Worm (Caenorhabditis elegans) whole organism, L4 larva: ENCODE measurements around the gene gba-1.

ENCODE experiments used
- D1046.2 ChIP-seq: fragments of 200-800 bp; sonication (Bioruptor generic); IDR thresholded peaks from 2 replicates; pipeline ENCODE4 v1.3.6; 2022; ENCODE audit warnings: missing genetic modification characterization, missing compliant biosample characterization
- F10B5.3 ChIP-seq: sonication (generic microtip); optimal IDR thresholded peaks from 2 replicates; lab custom pipeline; 2016; ENCODE audit warnings: mild to moderate bottlenecking, missing genetic modification characterization, missing compliant biosample characterization
- F26F4.8 ChIP-seq: fragments of 200-800 bp; sonication (Bioruptor generic); conservative IDR thresholded peaks from 2 replicates; pipeline ENCODE4 v1.3.6; 2022; ENCODE audit warnings: missing genetic modification characterization, missing compliant biosample characterization
- ZK337.2 ChIP-seq: fragments of 200-800 bp; sonication (Bioruptor generic); IDR thresholded peaks from 2 replicates; pipeline ENCODE4 v1.3.6; 2022; ENCODE audit warnings: missing genetic modification reagents, missing genetic modification characterization, missing compliant biosample characterization
- ZK546.5 ChIP-seq, 2 experiments: sonication (generic microtip); optimal IDR thresholded peaks; 2 replicates each; lab custom pipeline; 2017; ENCODE audit warnings: missing biosample characterization in 2 of 2, missing genetic modification characterization in 2 of 2
- ama-1 ChIP-seq: fragments of 150-350 bp; optimal IDR thresholded peaks from 2 replicates; lab custom pipeline; 2014; ENCODE audit warnings: inconsistent platforms, mixed read lengths
- arid-1 ChIP-seq: fragments of 200-800 bp; sonication (Bioruptor generic); conservative IDR thresholded peaks from 2 replicates; pipeline ENCODE4 v1.3.6; 2022; ENCODE audit warnings: missing genetic modification reagents, missing genetic modification characterization, missing compliant biosample characterization
- ceh-28 ChIP-seq: fragments of 150-350 bp; optimal IDR thresholded peaks from 2 replicates; lab custom pipeline; 2014; ENCODE audit warnings: missing biosample characterization, missing genetic modification reagents, missing genetic modification characterization
- ceh-62 ChIP-seq: sonication (generic microtip); optimal IDR thresholded peaks from 2 replicates; lab custom pipeline; 2017; ENCODE audit warnings: missing biosample characterization, missing genetic modification characterization
- ceh-82 ChIP-seq: sonication (generic microtip); optimal IDR thresholded peaks from 2 replicates; lab custom pipeline; 2017; ENCODE audit warnings: missing biosample characterization, missing genetic modification characterization
- cey-2 ChIP-seq: sonication (generic microtip); optimal IDR thresholded peaks from 3 replicates; lab custom pipeline; 2017; ENCODE audit warnings: missing genetic modification characterization, mild to moderate bottlenecking, missing compliant biosample characterization, antibody characterized with exemption, borderline replicate concordance; ENCODE audit not compliant: insufficient read depth
- daf-8 ChIP-seq: fragments of 200-800 bp; sonication (Bioruptor generic); IDR thresholded peaks from 2 replicates; pipeline ENCODE4 v1.3.6; 2022; ENCODE audit warnings: missing genetic modification characterization, missing compliant biosample characterization
- dmd-9 ChIP-seq: fragments of 200-800 bp; sonication (Bioruptor generic); IDR thresholded peaks from 2 replicates; pipeline ENCODE4 v1.3.6; 2022; ENCODE audit warnings: missing genetic modification reagents, missing genetic modification characterization, missing compliant biosample characterization
- dpl-1 ChIP-seq: fragments of 150-350 bp; optimal IDR thresholded peaks from 2 replicates; lab custom pipeline; 2014; ENCODE audit warnings: missing biosample characterization, missing genetic modification reagents, missing genetic modification characterization
- fkh-10 ChIP-seq: fragments of 150-350 bp; optimal IDR thresholded peaks from 2 replicates; lab custom pipeline; 2014; ENCODE audit warnings: missing biosample characterization, missing genetic modification reagents, missing genetic modification characterization
- lin-1 ChIP-seq: fragments of 200-800 bp; sonication (Bioruptor generic); IDR thresholded peaks from 2 replicates; pipeline ENCODE4 v1.3.6; 2022; ENCODE audit warnings: missing genetic modification reagents, missing genetic modification characterization, missing compliant biosample characterization
- lin-13 ChIP-seq: fragments of 150-350 bp; optimal IDR thresholded peaks from 2 replicates; lab custom pipeline; 2014; ENCODE audit warnings: missing biosample characterization, missing genetic modification reagents, missing genetic modification characterization
- lin-29 ChIP-seq: fragments of 200-800 bp; sonication (Bioruptor generic); IDR thresholded peaks from 2 replicates; pipeline ENCODE4 v1.3.6; 2022; ENCODE audit warnings: missing genetic modification reagents, missing genetic modification characterization, missing compliant biosample characterization
- lir-3 ChIP-seq: sonication (generic microtip); optimal IDR thresholded peaks from 2 replicates; lab custom pipeline; 2016; ENCODE audit warnings: mild to moderate bottlenecking, missing genetic modification characterization, missing compliant biosample characterization
- madf-5 ChIP-seq, 2 experiments: fragments of 200-800 bp; sonication (Bioruptor generic); IDR thresholded peaks; 2 replicates each; pipeline ENCODE4 v1.3.6; 2022; ENCODE audit warnings: missing compliant biosample characterization in 2 of 2, missing genetic modification characterization in 2 of 2
- mxl-2 ChIP-seq: fragments of 200-800 bp; sonication (Bioruptor generic); conservative IDR thresholded peaks from 2 replicates; pipeline ENCODE4 v1.3.6; 2022; ENCODE audit warnings: missing genetic modification reagents, missing genetic modification characterization, missing compliant biosample characterization
- nhr-11 ChIP-seq: fragments of 150-350 bp; optimal IDR thresholded peaks from 2 replicates; lab custom pipeline; 2014; ENCODE audit warnings: missing biosample characterization, missing genetic modification characterization
- nhr-237 ChIP-seq: sonication (generic microtip); optimal IDR thresholded peaks from 2 replicates; lab custom pipeline; 2017; ENCODE audit warnings: missing biosample characterization, missing genetic modification characterization
- nhr-28 ChIP-seq: fragments of 150-350 bp; optimal IDR thresholded peaks from 2 replicates; lab custom pipeline; 2014; ENCODE audit warnings: missing biosample characterization, missing genetic modification characterization
- nhr-48 ChIP-seq: sonication (generic microtip); optimal IDR thresholded peaks from 2 replicates; lab custom pipeline; 2016; ENCODE audit warnings: mild to moderate bottlenecking, missing genetic modification characterization, missing compliant biosample characterization
- nhr-6 ChIP-seq: fragments of 150-350 bp; optimal IDR thresholded peaks from 2 replicates; lab custom pipeline; 2014; ENCODE audit warnings: missing biosample characterization, missing genetic modification characterization
- pqm-1 ChIP-seq: sonication (generic microtip); optimal IDR thresholded peaks from 2 replicates; lab custom pipeline; 2017; ENCODE audit warnings: missing biosample characterization, missing genetic modification characterization
- set-16 ChIP-seq: fragments of 200-800 bp; sonication (Bioruptor generic); IDR thresholded peaks from 2 replicates; pipeline ENCODE4 v1.3.6; 2022; ENCODE audit warnings: missing genetic modification reagents, missing genetic modification characterization, missing compliant biosample characterization
- spr-1 ChIP-seq: sonication (generic microtip); optimal IDR thresholded peaks from 2 replicates; lab custom pipeline; 2016; ENCODE audit warnings: mild to moderate bottlenecking, missing genetic modification characterization, missing compliant biosample characterization
- tag-97 ChIP-seq: fragments of 200-800 bp; sonication (Bioruptor generic); IDR thresholded peaks from 2 replicates; pipeline ENCODE4 v1.3.6; 2022; ENCODE audit warnings: missing genetic modification characterization, missing compliant biosample characterization
- unc-62 ChIP-seq, 3 experiments: fragments of 150-350 bp in 1 of 3; sonication (generic microtip); optimal IDR thresholded peaks in 2 of 3; peaks in 1 of 3; 1 replicate in 1 of 3; 2 replicates in 2 of 3; lab custom pipeline; 2014 to 2017; ENCODE audit warnings: missing biosample characterization in 3 of 3, missing genetic modification characterization in 3 of 3, missing genetic modification reagents in 3 of 3, missing genotype in 1 of 3
- zag-1 ChIP-seq: fragments of 150-350 bp; optimal IDR thresholded peaks from 2 replicates; lab custom pipeline; 2014; ENCODE audit warnings: missing biosample characterization, missing genetic modification characterization
- zip-11 ChIP-seq: fragments of 200-800 bp; sonication (Bioruptor generic); IDR thresholded peaks from 2 replicates; pipeline ENCODE4 v1.3.6; 2022; ENCODE audit warnings: missing genetic modification characterization, missing compliant biosample characterization

gba-1 gene

ce11 chrII:2204077-2204476, 27.5 kb downstream of the gba-1 start, which contains the start of gene Y59C2A.2 (continued):
- TF ChIP-seq daf-8 (no peak), cey-2 (tag; lab: Kevin White, UChicago) (no peak), ceh-62 (tag; lab: Kevin White, UChicago) (no peak), zip-11 (GFP tag; lab: Robert Waterston, UW) (no peak), lir-3 (tag; lab: Kevin White, UChicago) (no peak), nhr-6 (tag; lab: Kevin White, UChicago) (no peak), lin-1 (GFP tag; lab: Robert Waterston, UW) (no peak), dmd-9 (GFP tag; lab: Robert Waterston, UW) (no peak), lin-13 (GFP tag; lab: Kevin White, UChicago) (peak; percentile 11), tag-97 (no peak), spr-1 (tag; lab: Kevin White, UChicago) (no peak), D1046.2 (GFP tag; lab: Robert Waterston, UW) (no peak), zag-1 (tag; lab: Kevin White, UChicago) (no peak), ama-1 (no peak), F10B5.3 (tag; lab: Kevin White, UChicago) (no peak), ceh-82 (tag; lab: Kevin White, UChicago) (no peak), arid-1 (GFP tag; lab: Robert Waterston, UW) (no peak), pqm-1 (tag; lab: Kevin White, UChicago) (no peak), nhr-11 (tag; lab: Kevin White, UChicago) (no peak), F26F4.8 (GFP tag; lab: Robert Waterston, UW) (no peak), ZK337.2 (GFP tag; lab: Robert Waterston, UW) (no peak), mxl-2 (GFP tag; lab: Robert Waterston, UW) (no peak), ZK546.5 (tag; optimal IDR thresholded peaks at IDR 0.05; lab: Kevin White, UChicago) (no peak), madf-5 (GFP tag; IDR thresholded peaks at IDR 0.05; lab: Robert Waterston, UW) (no peak), dpl-1 (GFP tag; lab: Kevin White, UChicago) (peak; percentile 87), fkh-10 (peak; percentile 4), nhr-237 (tag; lab: Kevin White, UChicago) (no peak), lin-29 (GFP tag; lab: Robert Waterston, UW) (no peak)

- TF ChIP-seq unc-62 (GFP tag; optimal IDR thresholded peaks at IDR 0.05 in 1 of 2; lab: Kevin White, UChicago) (peak in 1 of 2 experiments; percentile 56), unc-62 (tag; optimal IDR thresholded peaks at IDR 0.05; lab: Kevin White, UChicago) (no peak), ceh-28 (tag; lab: Kevin White, UChicago) (no peak)
These were observed 29.7 kb downstream of the gba-1 start for ce11 chrII:2206064-2206722.

DNA sequence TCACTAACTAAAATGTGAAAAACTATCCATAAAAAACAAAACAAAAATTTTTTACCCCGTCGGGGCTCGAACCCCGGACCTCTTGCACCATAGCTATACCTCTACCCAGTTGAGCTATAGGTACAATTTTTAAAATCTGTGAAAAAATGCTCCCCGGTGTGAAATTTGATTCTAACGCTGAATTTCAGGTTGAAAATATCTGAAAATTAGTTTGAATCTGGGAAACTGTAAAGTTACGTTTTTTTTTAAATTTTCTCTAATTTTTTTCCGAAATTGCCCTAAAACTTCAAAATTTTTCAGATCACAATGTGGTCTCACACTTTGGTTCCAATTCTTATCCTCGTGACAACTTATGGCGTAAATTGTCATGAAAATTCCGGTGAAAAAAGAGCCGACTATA, 31.3 kb downstream of the gba-1 start, which contains the start of gene Y59C2A.1:
Y59C2A.1 (plus strand) TSS at position 301 of the 400 bp plus-strand sequence.
- no peak for TF ChIP-seq nhr-28 (tag; lab: Kevin White, UChicago)

DNA sequence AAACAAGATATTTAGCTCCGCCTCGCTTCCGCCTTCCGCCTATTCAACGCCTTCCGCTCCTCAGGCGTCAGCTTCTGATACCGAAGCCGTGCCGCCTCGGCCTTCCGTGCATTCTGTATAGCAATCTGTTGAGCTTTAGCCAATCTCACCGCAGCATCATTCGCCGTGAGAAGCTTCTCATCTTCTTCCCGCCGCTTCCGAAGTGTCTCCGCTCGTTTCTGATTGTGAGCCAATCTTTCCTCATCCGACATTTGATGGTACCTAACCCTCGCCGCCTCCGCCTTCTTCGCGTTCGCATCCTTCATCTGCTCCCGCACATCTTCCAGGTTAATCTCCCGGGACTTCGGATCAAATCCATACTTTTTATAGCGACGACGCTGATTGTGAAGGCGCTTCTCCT, 39.0 kb downstream of the gba-1 start:
- TF ChIP-seq set-16 (GFP tag; lab: Robert Waterston, UW) (peak; percentile 52; the same call in 1 of the 2 replicates), nhr-48 (tag; lab: Kevin White, UChicago) (no peak)
